Worm (Caenorhabditis elegans) whole organism, early embryonic: ENCODE results near the gene iglr-1.

ENCODE experiments used
- B0310.2 ChIP-seq: sonication (generic microtip); optimal IDR thresholded peaks from 2 replicates; lab custom pipeline; 2016; ENCODE audit warnings: mild to moderate bottlenecking, missing genetic modification characterization, missing compliant biosample characterization
- F13C5.2 ChIP-seq: sonication (generic microtip); optimal IDR thresholded peaks from 2 replicates; lab custom pipeline; 2017; ENCODE audit warnings: mild to moderate bottlenecking, missing genetic modification characterization, inconsistent platforms, missing compliant biosample characterization
- aly-1 ChIP-seq: sonication (generic microtip); optimal IDR thresholded peaks from 2 replicates; lab custom pipeline; 2016; ENCODE audit warnings: missing genetic modification characterization, missing compliant biosample characterization
- ama-1 ChIP-seq: fragments of 150-350 bp; optimal IDR thresholded peaks from 2 replicates; lab custom pipeline; 2014
- ceh-13 ChIP-seq: fragments of 200-800 bp; sonication (Bioruptor generic); optimal IDR thresholded peaks from 2 replicates; lab custom pipeline; 2018; ENCODE audit warnings: mild to moderate bottlenecking, missing genetic modification characterization, missing compliant biosample characterization
- ceh-36 ChIP-seq: sonication (generic microtip); optimal IDR thresholded peaks from 2 replicates; lab custom pipeline; 2016; ENCODE audit warnings: missing genetic modification characterization, inconsistent platforms, missing compliant biosample characterization
- ets-7 ChIP-seq: sonication (generic microtip); optimal IDR thresholded peaks from 2 replicates; lab custom pipeline; 2016; ENCODE audit warnings: missing genotype, missing genetic modification characterization, missing compliant biosample characterization
- flt-1 ChIP-seq: fragments of 200-800 bp; sonication (Bioruptor generic); IDR thresholded peaks from 2 replicates; pipeline ENCODE4 v1.3.6; 2022; ENCODE audit warnings: missing genetic modification characterization, missing compliant biosample characterization
- hmbx-1 ChIP-seq: sonication (generic microtip); optimal IDR thresholded peaks from 2 replicates; lab custom pipeline; 2016; ENCODE audit warnings: mild to moderate bottlenecking, missing genetic modification characterization, missing compliant biosample characterization
- hmg-4 ChIP-seq: fragments of 200-800 bp; sonication (Bioruptor generic); optimal IDR thresholded peaks from 2 replicates; lab custom pipeline; 2018; ENCODE audit warnings: mild to moderate bottlenecking, missing genetic modification characterization, missing compliant biosample characterization
- hnd-1 ChIP-seq: sonication (generic microtip); optimal IDR thresholded peaks from 2 replicates; lab custom pipeline; 2016; ENCODE audit warnings: missing genetic modification characterization, missing compliant biosample characterization
- pes-1 ChIP-seq: fragments of 200-800 bp; sonication (Bioruptor generic); IDR thresholded peaks from 2 replicates; pipeline ENCODE4 v1.3.6; 2022; ENCODE audit warnings: missing genetic modification reagents, missing genetic modification characterization, missing compliant biosample characterization
- scrt-1 ChIP-seq: fragments of 200-800 bp; sonication (Bioruptor generic); IDR thresholded peaks from 2 replicates; pipeline ENCODE4 v1.3.6; 2022; ENCODE audit warnings: missing genetic modification characterization, missing compliant biosample characterization
- sea-1 ChIP-seq: fragments of 200-800 bp; sonication (Bioruptor generic); conservative IDR thresholded peaks from 2 replicates; pipeline ENCODE4 v1.3.6; 2022; ENCODE audit warnings: missing genetic modification characterization, missing compliant biosample characterization
- tbx-11 ChIP-seq: fragments of 200-800 bp; sonication (Bioruptor generic); IDR thresholded peaks from 2 replicates; pipeline ENCODE4 v1.3.6; 2022; ENCODE audit warnings: missing genetic modification characterization, missing compliant biosample characterization
- tbx-37 ChIP-seq: fragments of 200-800 bp; sonication (Bioruptor generic); conservative IDR thresholded peaks from 2 replicates; pipeline ENCODE4 v1.3.6; 2022; ENCODE audit warnings: missing genetic modification reagents, missing genetic modification characterization, missing compliant biosample characterization
- tra-4 ChIP-seq: sonication (generic microtip); optimal IDR thresholded peaks from 2 replicates; lab custom pipeline; 2017; ENCODE audit warnings: missing genetic modification characterization, missing compliant biosample characterization

Gene iglr-1

DNA sequence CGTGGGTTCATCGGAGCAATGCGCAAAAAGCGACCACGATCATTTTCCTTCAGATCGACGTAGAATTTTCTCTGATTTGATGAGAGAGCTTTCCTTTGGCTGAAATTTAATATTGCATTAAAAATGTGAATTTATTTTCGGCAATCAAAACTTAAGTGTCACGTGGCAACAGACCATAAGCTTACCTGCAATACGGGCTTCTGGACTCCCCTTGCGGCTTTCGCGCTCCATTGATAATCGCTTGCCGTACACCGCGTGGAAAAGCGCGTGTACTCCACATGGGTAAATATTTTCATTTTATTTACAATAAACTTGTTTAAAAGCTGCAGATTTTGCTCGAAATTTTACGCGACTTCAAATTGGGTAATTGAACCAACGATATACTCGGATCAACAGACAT is 8.7 kb downstream of the iglr-1 start, which contains the start of gene plp-2:
TSS of gene plp-2 (minus strand) at position 280 of the 400 bp plus-strand sequence.
- no peak for TF ChIP-seq ceh-13 (GFP tag; lab: Kevin White, UChicago)
- no peak for TF ChIP-seq tbx-11 (GFP tag; lab: Robert Waterston, UW)
- no peak for TF ChIP-seq scrt-1 (GFP tag; lab: Robert Waterston, UW)
- no peak for TF ChIP-seq flt-1 (GFP tag; lab: Robert Waterston, UW)
- no peak for TF ChIP-seq sea-1 (GFP tag; lab: Robert Waterston, UW)
- no peak for TF ChIP-seq tra-4
- no peak for TF ChIP-seq pes-1 (GFP tag; lab: Robert Waterston, UW)
- TF ChIP-seq aly-1 (tag; lab: Kevin White, UChicago), result no peak
- no peak for TF ChIP-seq ceh-36 (tag; lab: Kevin White, UChicago)
- no peak for TF ChIP-seq ama-1 (lab: Kevin White, UChicago)
- TF ChIP-seq hnd-1 (tag; lab: Kevin White, UChicago), result no peak
- no peak for TF ChIP-seq ets-7
- TF ChIP-seq tbx-37 (GFP tag; lab: Robert Waterston, UW), result no peak
- TF ChIP-seq hmg-4 (GFP tag; lab: Kevin White, UChicago), result no peak
- no peak for TF ChIP-seq B0310.2 (tag; lab: Kevin White, UChicago)
- TF ChIP-seq hmbx-1, result no peak
- no peak for TF ChIP-seq F13C5.2 (tag; lab: Kevin White, UChicago)

DNA sequence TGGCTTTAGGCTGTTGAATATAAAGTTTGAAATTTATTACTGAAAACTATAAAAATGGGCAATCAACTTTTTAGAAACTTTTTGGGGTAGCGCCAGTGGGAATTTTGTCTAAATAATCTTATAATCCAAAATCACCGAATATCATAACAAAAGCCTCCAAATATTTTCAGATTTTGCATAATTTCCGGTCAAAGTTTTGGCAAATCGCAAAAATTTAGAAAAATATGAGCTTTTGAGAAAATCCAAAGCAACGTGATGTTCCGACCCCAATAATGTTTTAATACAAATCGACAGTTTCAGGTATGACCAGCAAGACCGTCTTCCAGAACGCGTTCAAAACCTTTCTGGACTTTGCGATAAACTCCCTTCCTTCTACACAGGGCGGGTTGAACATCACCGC is 11.8 kb downstream of the iglr-1 start, which contains the start of gene emre-1:
TSS of gene emre-1 (plus strand) at position 301 of the 400 bp plus-strand sequence.
- TF ChIP-seq scrt-1 (GFP tag; lab: Robert Waterston, UW), result no peak

DNA sequence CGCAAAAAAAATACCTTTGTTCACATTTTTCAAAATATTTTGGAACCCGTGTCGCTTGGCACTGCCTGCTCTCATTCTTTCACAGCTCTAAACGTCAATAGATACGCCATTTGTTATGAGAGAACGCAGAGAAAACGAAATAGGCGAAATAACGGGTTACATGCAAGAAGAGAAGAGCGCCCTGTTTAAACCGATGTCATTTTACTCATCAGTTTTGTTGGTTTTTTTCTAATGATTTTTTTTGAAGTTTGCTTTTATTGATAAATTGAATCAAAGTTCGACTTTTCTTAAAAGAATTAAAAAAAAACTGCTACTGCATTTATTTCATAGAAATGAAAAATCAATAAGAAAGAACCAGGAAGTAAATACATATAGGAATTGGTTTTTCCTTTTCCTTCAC is 12.4 kb downstream of the iglr-1 start:
- TF ChIP-seq F13C5.2 (tag; lab: Kevin White, UChicago) (no peak), tra-4 (no peak), ama-1 (lab: Kevin White, UChicago) (no peak)

DNA sequence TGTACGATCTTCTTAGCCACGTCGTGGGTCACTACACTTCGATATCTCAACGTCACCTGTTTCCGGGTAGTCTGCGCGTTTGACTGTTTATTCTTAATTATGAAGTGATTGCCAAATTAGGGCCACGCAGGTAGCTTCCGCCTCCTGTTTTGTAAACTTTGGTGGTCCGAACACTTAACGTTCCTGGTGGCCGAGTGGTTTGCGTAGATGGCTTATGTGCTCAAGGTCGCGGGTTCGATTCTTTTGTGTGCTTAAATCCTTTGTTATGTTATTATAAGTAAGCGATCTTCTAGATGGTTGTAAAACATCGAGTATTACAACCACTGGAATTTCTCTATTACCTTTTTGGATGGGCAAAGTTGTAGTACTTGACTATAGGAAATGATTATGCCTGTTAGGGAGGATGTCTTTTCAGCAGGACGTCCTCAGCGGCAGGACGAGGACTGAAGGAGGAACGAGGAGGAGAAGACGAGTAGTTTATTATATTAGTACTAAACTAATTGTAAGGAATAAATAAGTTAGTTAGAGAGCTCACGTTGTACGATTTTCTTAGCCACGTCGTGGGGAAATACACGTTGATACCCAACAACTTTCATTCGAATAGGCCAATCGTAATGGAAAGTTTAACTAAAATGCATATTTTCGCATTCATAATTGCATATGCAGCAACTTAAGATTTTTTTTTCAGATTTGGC is 14.2 kb downstream of the iglr-1 start:
- TF ChIP-seq F13C5.2 (tag; lab: Kevin White, UChicago) (no peak), pes-1 (GFP tag; lab: Robert Waterston, UW) (no peak), scrt-1 (GFP tag; lab: Robert Waterston, UW) (no peak), aly-1 (tag; lab: Kevin White, UChicago) (no peak), ceh-36 (tag; lab: Kevin White, UChicago) (no peak)

- peak; percentile 2 for TF ChIP-seq F13C5.2 (tag; lab: Kevin White, UChicago)
- no peak for TF ChIP-seq hmg-4 (GFP tag; lab: Kevin White, UChicago)
- TF ChIP-seq ceh-13 (GFP tag; lab: Kevin White, UChicago), result no peak
- no peak for TF ChIP-seq sea-1 (GFP tag; lab: Robert Waterston, UW)
- no peak for TF ChIP-seq B0310.2 (tag; lab: Kevin White, UChicago)
Observed at ce11 chrX:14975467-14976167, 15.6 kb downstream of the iglr-1 start, which contains the start of gene F20D1.3. TSS of gene F20D1.3 (plus strand) at chrX:14976117.

- TF ChIP-seq tbx-11 (GFP tag; lab: Robert Waterston, UW) (no peak), ets-7 (no peak), B0310.2 (tag; lab: Kevin White, UChicago) (no peak), hnd-1 (tag; lab: Kevin White, UChicago) (no peak), hmg-4 (GFP tag; lab: Kevin White, UChicago) (no peak), pes-1 (GFP tag; lab: Robert Waterston, UW) (no peak), sea-1 (GFP tag; lab: Robert Waterston, UW) (no peak), tra-4 (no peak), ama-1 (lab: Kevin White, UChicago) (no peak), scrt-1 (GFP tag; lab: Robert Waterston, UW) (no peak), flt-1 (GFP tag; lab: Robert Waterston, UW) (no peak), aly-1 (tag; lab: Kevin White, UChicago) (no peak), hmbx-1 (no peak), tbx-37 (GFP tag; lab: Robert Waterston, UW) (no peak)
Observed at ce11 chrX:14973085-14973484, 18.1 kb downstream of the iglr-1 start.

DNA sequence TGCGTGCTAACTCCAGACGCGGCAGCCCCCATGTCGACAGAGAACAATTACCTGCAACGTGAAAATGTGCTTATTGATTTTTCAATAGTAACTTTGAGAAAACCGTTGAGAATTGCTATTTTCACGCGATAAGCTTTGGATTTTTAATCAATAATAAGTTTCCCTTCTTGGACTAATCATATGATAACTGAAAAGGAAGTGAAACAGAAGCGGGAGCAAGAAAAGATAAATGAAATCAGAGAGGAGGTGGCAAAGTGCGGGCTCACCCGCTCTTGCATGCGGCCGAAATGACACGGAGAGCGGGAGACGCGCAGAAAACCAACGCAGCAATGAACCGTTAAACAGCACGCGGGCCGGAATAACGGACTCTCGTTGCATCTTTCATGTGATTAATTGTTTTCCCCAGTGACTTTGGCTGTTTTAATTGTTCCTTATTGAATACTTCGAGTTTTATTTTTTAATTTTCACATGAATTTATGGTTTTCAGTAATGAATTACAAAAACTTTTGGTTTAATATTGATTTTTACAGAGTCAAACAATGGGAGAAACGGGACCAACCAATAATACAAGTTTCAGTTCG is 20.9 kb downstream of the iglr-1 start, which contains the start of the genes flwr-1 and tbc-1:
TSS of gene flwr-1 (minus strand) at position 51 of the 581 bp plus-strand sequence.
TSS of gene tbc-1 (plus strand) at position 531 of the 581 bp plus-strand sequence.
- TF ChIP-seq hmbx-1 (no peak), ets-7 (no peak), scrt-1 (GFP tag; lab: Robert Waterston, UW) (no peak), F13C5.2 (tag; lab: Kevin White, UChicago) (peak; percentile 17)

DNA sequence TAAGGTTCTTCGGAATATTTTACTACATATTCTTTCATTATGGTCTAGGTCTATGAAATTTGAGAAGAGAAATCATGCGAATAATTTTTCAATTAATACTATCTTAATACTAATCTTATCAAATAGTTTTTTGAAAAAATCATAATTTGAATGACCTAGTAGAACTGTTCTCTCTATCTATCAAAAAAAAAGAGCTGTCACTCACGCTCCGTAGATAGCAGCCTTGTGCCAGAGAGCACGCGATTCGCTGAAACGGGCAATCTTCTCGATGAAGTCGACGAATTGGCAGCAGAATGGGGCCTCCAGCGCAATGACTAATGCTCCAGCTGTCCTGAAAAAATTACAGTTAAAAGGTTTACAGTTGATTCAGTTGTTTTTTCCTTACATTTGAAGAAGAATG is 21.6 kb downstream of the iglr-1 start:
- TF ChIP-seq pes-1 (GFP tag; lab: Robert Waterston, UW) (no peak), flt-1 (GFP tag; lab: Robert Waterston, UW) (no peak), ceh-36 (tag; lab: Kevin White, UChicago) (no peak), tbx-11 (GFP tag; lab: Robert Waterston, UW) (no peak), hnd-1 (tag; lab: Kevin White, UChicago) (no peak), sea-1 (GFP tag; lab: Robert Waterston, UW) (no peak), scrt-1 (GFP tag; lab: Robert Waterston, UW) (no peak), tra-4 (no peak), tbx-37 (GFP tag; lab: Robert Waterston, UW) (no peak), B0310.2 (tag; lab: Kevin White, UChicago) (no peak), aly-1 (tag; lab: Kevin White, UChicago) (no peak), ama-1 (lab: Kevin White, UChicago) (no peak), F13C5.2 (tag; lab: Kevin White, UChicago) (no peak), ceh-13 (GFP tag; lab: Kevin White, UChicago) (no peak), ets-7 (no peak), hmbx-1 (no peak)
